Worm (Caenorhabditis elegans): ENCODE results near the gene nhr-257.
A peak's percentile ranks its signal among the peaks of the same experiment; 100 is the strongest.

Gene nhr-257

ce11 chrII:3821248-3821647 lies 31.5 kb upstream of the nhr-257 start, which contains the start of gene F54D10.7:
TSS of gene F54D10.7 (minus strand) at chrII:3821296.
- TF ChIP-seq efl-1 (optimal IDR thresholded peaks at IDR 0.05), result no peak
- TF ChIP-seq efl-1 (GFP tag; optimal IDR thresholded peaks at IDR 0.05 in 1 of 2), result peak in 1 of 2 experiments; percentile 58
- TF ChIP-seq nhr-47 (tag; optimal IDR thresholded peaks at IDR 0.05), result no peak

ce11 chrII:3823855-3824254 lies 28.9 kb upstream of the nhr-257 start, which contains the start of gene skr-15:
TSS of gene skr-15 (plus strand) at chrII:3824155.
- TF ChIP-seq ets-5 (GFP tag; IDR thresholded peaks at IDR 0.05), result no peak
- no peak for TF ChIP-seq unc-62 (GFP tag; optimal IDR thresholded peaks at IDR 0.05)
- TF ChIP-seq pax-3 (tag; optimal IDR thresholded peaks at IDR 0.05), result no peak
- no peak for TF ChIP-seq blmp-1 (tag; optimal IDR thresholded peaks at IDR 0.05)
- TF ChIP-seq sup-37 (GFP tag; optimal IDR thresholded peaks at IDR 0.05), result no peak
- TF ChIP-seq pqm-1 (tag; optimal IDR thresholded peaks at IDR 0.05), result no peak
- no peak for TF ChIP-seq dsc-1 (tag; optimal IDR thresholded peaks at IDR 0.05)
- TF ChIP-seq nhr-237 (tag; optimal IDR thresholded peaks at IDR 0.05), result no peak
- no peak for TF ChIP-seq efl-1 (optimal IDR thresholded peaks at IDR 0.05)
- no peak for TF ChIP-seq efl-1 (GFP tag; optimal IDR thresholded peaks at IDR 0.05 in 1 of 2)

ce11 chrII:3827801-3828200 lies 25.0 kb upstream of the nhr-257 start, which contains the start of gene F54D10.8:
TSS of gene F54D10.8 (minus strand) at chrII:3827901.
- TF ChIP-seq mep-1 (tag; optimal IDR thresholded peaks at IDR 0.05) (no peak), pax-3 (tag; optimal IDR thresholded peaks at IDR 0.05) (no peak), vab-15 (tag; optimal IDR thresholded peaks at IDR 0.05) (no peak), swsn-7 (tag; optimal IDR thresholded peaks at IDR 0.05) (no peak)

DNA sequence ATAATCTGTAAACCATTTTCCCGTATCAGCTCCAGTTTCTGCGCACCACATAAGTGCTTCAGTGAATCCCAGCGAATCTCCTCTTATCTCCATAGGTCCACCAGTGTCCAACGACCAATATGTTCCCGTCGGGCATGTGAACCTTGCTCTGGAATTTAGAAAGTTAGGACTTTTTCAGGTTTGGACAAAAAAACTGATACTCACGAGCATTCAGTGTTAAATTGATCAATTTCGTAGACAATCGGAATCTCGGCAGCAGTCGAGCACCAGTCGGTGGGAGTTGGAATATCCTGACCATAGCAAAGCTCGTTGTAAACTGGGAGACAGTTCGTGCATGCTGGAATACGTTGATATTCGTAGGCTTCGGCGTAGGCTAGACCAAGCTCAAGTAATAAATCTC lies 23.1 kb upstream of the nhr-257 start:
- TF ChIP-seq lin-35 (GFP tag; optimal IDR thresholded peaks at IDR 0.05) (no peak), nhr-77 (tag; optimal IDR thresholded peaks at IDR 0.05) (no peak), ceh-8 (GFP tag; optimal IDR thresholded peaks at IDR 0.05) (no peak), egl-13 (tag; optimal IDR thresholded peaks at IDR 0.05) (no peak), nhr-11 (tag; optimal IDR thresholded peaks at IDR 0.05) (no peak), ets-5 (GFP tag; IDR thresholded peaks at IDR 0.05) (no peak), lin-15B (tag; optimal IDR thresholded peaks at IDR 0.05) (no peak), blmp-1 (tag; optimal IDR thresholded peaks at IDR 0.05) (no peak), nhr-71 (tag; optimal IDR thresholded peaks at IDR 0.05) (no peak)

ce11 chrII:3832383-3832782 lies 20.4 kb upstream of the nhr-257 start, which contains the start of gene F54D10.9:
TSS of gene F54D10.9 (minus strand) at chrII:3832483.
- TF ChIP-seq irx-1 (tag; optimal IDR thresholded peaks at IDR 0.05) (no peak), blmp-1 (tag; optimal IDR thresholded peaks at IDR 0.05) (peak; percentile 26)

DNA sequence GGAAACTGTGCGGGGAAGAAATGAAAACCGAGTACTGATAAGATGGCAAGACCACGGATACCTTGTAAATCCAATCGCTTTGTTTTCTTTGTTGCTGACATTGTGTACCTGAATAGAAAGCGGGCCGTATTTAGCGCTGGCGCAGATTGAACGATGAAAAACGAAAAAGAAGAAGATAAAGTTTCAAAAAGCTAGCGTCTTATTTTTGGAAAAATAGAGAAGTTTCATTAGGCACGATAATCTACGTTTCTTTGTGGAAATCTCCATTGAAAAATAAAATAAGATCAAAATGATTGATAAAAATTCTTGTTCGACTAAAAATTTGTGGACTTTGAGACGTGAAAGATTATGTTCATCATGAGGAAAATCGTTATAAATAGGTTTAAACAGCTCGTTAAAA lies 16.8 kb upstream of the nhr-257 start, which contains the start of gene oac-4:
TSS of gene oac-4 (minus strand) at position 101 of the 400 bp plus-strand sequence.
- TF ChIP-seq sox-4 (tag; optimal IDR thresholded peaks at IDR 0.05) (no peak), lsy-2 (tag; optimal IDR thresholded peaks at IDR 0.05) (no peak), ets-5 (GFP tag; IDR thresholded peaks at IDR 0.05) (no peak), elt-3 (tag; optimal IDR thresholded peaks at IDR 0.05) (no peak), nhr-237 (tag; optimal IDR thresholded peaks at IDR 0.05) (no peak), nhr-76 (tag; optimal IDR thresholded peaks at IDR 0.05) (no peak), lin-39 (tag; optimal IDR thresholded peaks at IDR 0.05) (no peak), efl-3 (GFP tag; optimal IDR thresholded peaks at IDR 0.05) (no peak), nhr-71 (tag; optimal IDR thresholded peaks at IDR 0.05) (no peak), snu-23 (GFP tag; optimal IDR thresholded peaks at IDR 0.05) (no peak), alr-1 (tag; optimal IDR thresholded peaks at IDR 0.05; ENCODE audit: borderline replicate concordance) (no peak), hlh-4 (tag; optimal IDR thresholded peaks at IDR 0.05) (no peak), dpl-1 (GFP tag; optimal IDR thresholded peaks at IDR 0.05) (no peak), nhr-84 (tag; optimal IDR thresholded peaks at IDR 0.05) (no peak), nhr-90 (tag; optimal IDR thresholded peaks at IDR 0.05; ENCODE audit: poor library complexity) (no peak), nhr-77 (tag; optimal IDR thresholded peaks at IDR 0.05) (no peak), nhr-19 (GFP tag; conservative IDR thresholded peaks at IDR 0.05) (no peak), nhr-20 (tag; optimal IDR thresholded peaks at IDR 0.05) (no peak)

All from whole organism, L1 larva.